Worm (Caenorhabditis elegans) whole organism, L4 larva: Measurements from ENCODE around the gene F20H11.4.

Experiments used
- F44E2.7 ChIP-seq: fragments of 200-800 bp; sonication (Bioruptor generic); IDR thresholded peaks from 2 replicates; pipeline ENCODE4 v2.1.2; 2022; ENCODE audit warnings: missing genetic modification characterization, missing compliant biosample characterization
- F49E8.2 ChIP-seq: sonication (generic microtip); optimal IDR thresholded peaks from 2 replicates; lab custom pipeline; 2016; ENCODE audit warnings: missing compliant biosample characterization, mild to moderate bottlenecking, missing genetic modification characterization, borderline replicate concordance
- aly-2 ChIP-seq: sonication (generic microtip); optimal IDR thresholded peaks from 2 replicates; lab custom pipeline; 2018; ENCODE audit warnings: missing biosample characterization, missing genetic modification characterization
- ama-1 ChIP-seq: fragments of 150-350 bp; optimal IDR thresholded peaks from 2 replicates; lab custom pipeline; 2014; ENCODE audit warnings: inconsistent platforms, mixed read lengths
- ces-1 ChIP-seq: fragments of 150-350 bp; sonication (generic microtip); optimal IDR thresholded peaks from 4 replicates; lab custom pipeline; 2014; ENCODE audit warnings: missing biosample characterization, missing genetic modification reagents, missing genetic modification characterization
- jun-1 ChIP-seq: fragments of 150-350 bp; optimal IDR thresholded peaks from 2 replicates; lab custom pipeline; 2014; ENCODE audit warnings: missing biosample characterization, missing genetic modification reagents, missing genetic modification characterization
- lsy-2 ChIP-seq, 2 experiments: fragments of 150-350 bp in 1 of 2; sonication (generic microtip) in 1 of 2; optimal IDR thresholded peaks; 2 replicates each; lab custom pipeline; 2014 to 2017; ENCODE audit warnings: missing biosample characterization in 2 of 2, missing genetic modification characterization in 2 of 2
- nhr-11 ChIP-seq: fragments of 150-350 bp; optimal IDR thresholded peaks from 2 replicates; lab custom pipeline; 2014; ENCODE audit warnings: missing biosample characterization, missing genetic modification characterization
- nhr-28 ChIP-seq: fragments of 150-350 bp; optimal IDR thresholded peaks from 2 replicates; lab custom pipeline; 2014; ENCODE audit warnings: missing biosample characterization, missing genetic modification characterization
- nhr-76 ChIP-seq: fragments of 150-350 bp; optimal IDR thresholded peaks from 2 replicates; lab custom pipeline; 2014; ENCODE audit warnings: missing biosample characterization, missing genetic modification characterization
- set-16 ChIP-seq: fragments of 200-800 bp; sonication (Bioruptor generic); IDR thresholded peaks from 2 replicates; pipeline ENCODE4 v1.3.6; 2022; ENCODE audit warnings: missing genetic modification reagents, missing genetic modification characterization, missing compliant biosample characterization
- snpc-4 ChIP-seq: fragments of 150-350 bp; optimal IDR thresholded peaks from 2 replicates; lab custom pipeline; 2014; ENCODE audit warnings: missing biosample characterization, missing genetic modification characterization
- unc-130 ChIP-seq: sonication (generic microtip); optimal IDR thresholded peaks from 2 replicates; lab custom pipeline; 2016; ENCODE audit warnings: missing genetic modification reagents, missing genetic modification characterization, missing compliant biosample characterization
- zfp-2 ChIP-seq: sonication (generic microtip); optimal IDR thresholded peaks from 2 replicates; lab custom pipeline; 2016; ENCODE audit warnings: mild to moderate bottlenecking, missing genetic modification characterization, missing compliant biosample characterization

DNA sequence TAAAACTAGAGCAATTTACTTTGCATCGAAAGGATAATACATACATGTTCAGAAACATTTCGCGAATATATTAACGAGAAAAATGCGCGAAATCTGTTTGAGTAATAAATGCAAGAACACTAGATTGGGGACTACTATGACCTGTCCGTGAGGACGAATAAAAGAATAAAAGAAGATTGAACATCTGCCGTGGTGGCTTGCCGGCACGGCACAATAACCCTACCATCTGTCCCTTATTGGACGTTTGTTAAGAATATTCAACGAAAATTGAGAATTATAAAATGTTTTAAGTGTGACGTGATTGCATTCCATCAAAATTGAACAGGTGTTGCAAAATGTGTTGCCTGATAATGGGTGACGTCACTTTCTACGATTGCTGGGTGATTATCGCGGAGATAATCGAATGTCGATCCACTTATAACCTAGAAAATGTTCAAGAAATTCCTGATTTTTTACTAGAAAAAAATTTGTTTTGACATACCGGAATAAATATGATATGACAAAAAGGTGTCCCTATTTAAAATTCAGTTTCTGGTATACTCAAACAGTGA lies 2.9 kb upstream of the F20H11.4 start:
- TF ChIP-seq unc-130 (GFP tag; lab: Kevin White, UChicago) (no peak), snpc-4 (tag; lab: Kevin White, UChicago) (no peak), set-16 (GFP tag; lab: Robert Waterston, UW) (no peak), nhr-11 (tag; lab: Kevin White, UChicago) (no peak), nhr-76 (tag; lab: Kevin White, UChicago) (no peak), nhr-28 (no peak), jun-1 (tag; lab: Kevin White, UChicago) (no peak), ama-1 (lab: Kevin White, UChicago) (no peak), zfp-2 (tag; lab: Kevin White, UChicago) (no peak), F49E8.2 (tag; lab: Kevin White, UChicago) (no peak), lsy-2 (tag; optimal IDR thresholded peaks at IDR 0.05; lab: Kevin White, UChicago) (no peak), aly-2 (no peak), ces-1 (GFP tag; lab: Kevin White, UChicago) (no peak), F44E2.7 (GFP tag; lab: Robert Waterston, UW) (no peak)
